Fruit fly (Drosophila melanogaster) whole organism, wandering third instar larva: ENCODE data around the gene EMC6.

Experiments
- CG32264 ChIP-seq: fragments of 200-800 bp; sonication (Bioruptor generic); optimal IDR thresholded peaks from 2 replicates; lab custom pipeline; 2016; ENCODE audit warnings: missing biosample characterization, missing genetic modification characterization
- Jra ChIP-seq: sonication (Bioruptor generic); optimal IDR thresholded peaks from 2 replicates; lab custom pipeline; 2016; ENCODE audit warnings: missing biosample characterization, missing genetic modification characterization
- N ChIP-seq: fragments of >200 bp; optimal IDR thresholded peaks from 2 replicates; lab custom pipeline; 2018; ENCODE audit warnings: missing biosample characterization, missing external identifiers, missing genetic modification characterization
- fru ChIP-seq: fragments of 200-800 bp; sonication (Bioruptor generic); optimal IDR thresholded peaks from 3 replicates; lab custom pipeline; 2016; ENCODE audit warnings: missing biosample characterization, mild to moderate bottlenecking, missing genetic modification characterization
- psq ChIP-seq: fragments of 200-800 bp; sonication (Bioruptor generic); optimal IDR thresholded peaks from 3 replicates; lab custom pipeline; 2017; ENCODE audit warnings: missing biosample characterization, mild to moderate bottlenecking, missing genetic modification characterization, moderate library complexity

DNA sequence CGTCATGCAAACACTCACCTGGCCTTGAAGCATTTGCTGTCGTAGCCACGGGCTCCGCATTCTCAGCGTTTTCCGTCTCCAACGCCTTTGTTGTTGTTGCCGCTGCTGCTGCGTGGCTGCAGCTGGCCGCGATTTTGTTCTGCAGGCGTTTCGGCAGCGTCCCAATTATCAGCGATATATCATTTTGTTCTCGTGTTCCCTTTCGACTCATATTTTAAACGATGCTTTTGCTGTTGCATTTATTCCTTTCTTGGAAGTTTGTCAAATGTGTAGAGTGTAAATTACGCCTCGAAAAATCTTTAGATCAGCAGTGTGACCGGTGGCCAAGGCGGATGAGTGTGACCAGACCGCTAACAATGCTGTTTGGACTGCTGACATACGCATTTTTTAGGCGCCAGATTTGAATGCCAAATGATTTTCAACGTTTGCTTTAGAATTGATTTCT lies 8.3 kb upstream of the EMC6 start, which contains the start of gene Smg6:
- TF ChIP-seq Jra (GFP tag; lab: Kevin White, UChicago) (no peak), CG32264 (GFP tag; lab: Kevin White, UChicago) (no peak), psq (no peak), fru (GFP tag; lab: Kevin White, UChicago) (no peak), N (GFP tag; lab: Kevin White, UChicago) (no peak)
